Fruit fly (Drosophila melanogaster) whole organism, embryonic: ENCODE results near the gene CG14277.

ENCODE experiments used
- Antp ChIP-seq: fragments of 200-800 bp; sonication (Bioruptor generic); optimal IDR thresholded peaks from 3 replicates; lab custom pipeline; 2016; ENCODE audit warnings: missing biosample characterization, missing genetic modification characterization
- Awh ChIP-seq: fragments of 200-800 bp; sonication (Bioruptor generic); IDR thresholded peaks from 2 replicates; pipeline ENCODE4, ENCODE4 v1.3.6; 2022; ENCODE audit warnings: missing biosample characterization, missing genetic modification characterization
- CG10147 ChIP-seq: fragments of 200-800 bp; sonication (Bioruptor generic); optimal IDR thresholded peaks from 2 replicates; lab custom pipeline; 2019; ENCODE audit warnings: missing biosample characterization, mild to moderate bottlenecking, missing genetic modification characterization, moderate library complexity
- CG11723 ChIP-seq: fragments of 200-800 bp; sonication (Bioruptor generic); optimal IDR thresholded peaks from 2 replicates; lab custom pipeline; 2017; ENCODE audit warnings: missing biosample characterization, mild to moderate bottlenecking, missing genetic modification characterization
- CG12155 ChIP-seq: fragments of 200-800 bp; sonication (Bioruptor generic); optimal IDR thresholded peaks from 3 replicates; lab custom pipeline; 2016; ENCODE audit warnings: missing biosample characterization, missing genetic modification characterization
- CG15269 ChIP-seq: fragments of 200-800 bp; sonication (Bioruptor generic); optimal IDR thresholded peaks from 2 replicates; lab custom pipeline; 2018; ENCODE audit warnings: missing biosample characterization, mild to moderate bottlenecking, missing genetic modification characterization, moderate library complexity
- CG15514 ChIP-seq: fragments of 200-800 bp; sonication (Bioruptor generic); optimal IDR thresholded peaks from 3 replicates; lab custom pipeline; 2017; ENCODE audit warnings: missing biosample characterization, missing genetic modification characterization, mild to moderate bottlenecking, moderate library complexity, missing genetic modification reagents
- CG1647 ChIP-seq: fragments of 200-800 bp; sonication (Bioruptor generic); optimal IDR thresholded peaks from 3 replicates; lab custom pipeline; 2016; ENCODE audit warnings: missing biosample characterization, missing genetic modification characterization
- CG1792 ChIP-seq: fragments of 200-800 bp; sonication (Bioruptor generic); optimal IDR thresholded peaks from 2 replicates; lab custom pipeline; 2016; ENCODE audit warnings: missing biosample characterization, missing genetic modification characterization
- CG18619 ChIP-seq: fragments of 200-800 bp; sonication (Bioruptor generic); optimal IDR thresholded peaks from 3 replicates; lab custom pipeline; 2017; ENCODE audit warnings: missing biosample characterization, mild to moderate bottlenecking, missing genetic modification characterization
- CG7963 ChIP-seq: fragments of 200-800 bp; sonication (Bioruptor generic); IDR thresholded peaks from 3 replicates; pipeline ENCODE4 v1.3.6; 2022; ENCODE audit warnings: missing biosample characterization, missing genetic modification characterization; ENCODE audit not compliant: partially characterized antibody
- CG8290 ChIP-seq, 3 experiments: fragments of 200-800 bp; sonication (Bioruptor generic); optimal IDR thresholded peaks; 2 replicates each; lab custom pipeline; 2016 to 2019; ENCODE audit warnings: missing biosample characterization in 3 of 3, missing genetic modification characterization in 3 of 3, mild to moderate bottlenecking in 2 of 3, moderate library complexity in 1 of 3
- CkIIα-i1 ChIP-seq: fragments of 200-800 bp; sonication (Bioruptor generic); IDR thresholded peaks from 2 replicates; pipeline ENCODE4 v1.3.6; 2022; ENCODE audit warnings: missing biosample characterization, missing genetic modification characterization
- Dip2 ChIP-seq: fragments of 200-800 bp; sonication (Bioruptor generic); IDR thresholded peaks from 2 replicates; pipeline ENCODE4 v1.3.6; 2022; ENCODE audit warnings: missing biosample characterization, missing genetic modification characterization
- E2f1 ChIP-seq: fragments of 200-800 bp; sonication (Bioruptor generic); IDR thresholded peaks from 2 replicates; pipeline ENCODE4 v1.3.6; 2022; ENCODE audit warnings: missing biosample characterization, missing genetic modification characterization
- ERR ChIP-seq: fragments of 200-800 bp; sonication (Bioruptor generic); optimal IDR thresholded peaks from 2 replicates; lab custom pipeline; 2016; ENCODE audit warnings: missing biosample characterization, missing genetic modification characterization
- GATAe ChIP-seq: fragments of 200-800 bp; sonication (Bioruptor generic); conservative IDR thresholded peaks from 2 replicates; pipeline ENCODE4 v1.3.6; 2022; ENCODE audit warnings: missing biosample characterization, missing genetic modification characterization
- Gsc ChIP-seq: fragments of 200-800 bp; sonication (Bioruptor generic); IDR thresholded peaks from 2 replicates; pipeline ENCODE4 v1.3.6; 2022; ENCODE audit warnings: missing biosample characterization, missing genetic modification characterization
- HLH54F ChIP-seq: fragments of 200-800 bp; sonication (Bioruptor generic); optimal IDR thresholded peaks from 3 replicates; lab custom pipeline; 2016; ENCODE audit warnings: missing biosample characterization, missing genetic modification characterization
- Hr51 ChIP-seq, 2 experiments: fragments of 200-800 bp; sonication (Bioruptor generic); optimal IDR thresholded peaks; 2 replicates in 1 of 2; 3 replicates in 1 of 2; lab custom pipeline; 2016 to 2018; ENCODE audit warnings: missing biosample characterization in 2 of 2, missing genetic modification characterization in 2 of 2, mild to moderate bottlenecking in 1 of 2, moderate library complexity in 1 of 2
- Hr78 ChIP-seq, 2 experiments: fragments of 200-800 bp in 1 of 2; fragments of >200 bp in 1 of 2; sonication (Bioruptor generic) in 1 of 2; optimal IDR thresholded peaks; 2 replicates each; lab custom pipeline; 2017 to 2019; ENCODE audit warnings: missing biosample characterization in 2 of 2, missing genetic modification characterization in 2 of 2, mild to moderate bottlenecking in 1 of 2, moderate library complexity in 1 of 2
- Lim3 ChIP-seq: fragments of 200-800 bp; sonication (Bioruptor generic); IDR thresholded peaks from 2 replicates; pipeline ENCODE4 v1.3.6; 2022; ENCODE audit warnings: missing biosample characterization, missing genetic modification characterization
- Meics ChIP-seq: fragments of 200-800 bp; sonication (Bioruptor generic); optimal IDR thresholded peaks from 2 replicates; lab custom pipeline; 2017; ENCODE audit warnings: missing biosample characterization, mild to moderate bottlenecking, missing genetic modification characterization
- Myb ChIP-seq: fragments of 200-800 bp; sonication (Bioruptor generic); optimal IDR thresholded peaks from 2 replicates; lab custom pipeline; 2016; ENCODE audit warnings: missing biosample characterization, missing genetic modification characterization
- Sox102F ChIP-seq: fragments of 200-800 bp; sonication (Bioruptor generic); optimal IDR thresholded peaks from 2 replicates; lab custom pipeline; 2018; ENCODE audit warnings: missing biosample characterization, mild to moderate bottlenecking, missing genetic modification characterization, moderate library complexity
- Sry-δ ChIP-seq: fragments of 200-800 bp; sonication (Bioruptor generic); optimal IDR thresholded peaks from 2 replicates; lab custom pipeline; 2016; ENCODE audit warnings: missing biosample characterization, missing genetic modification characterization
- Ssrp ChIP-seq: fragments of 200-800 bp; sonication (Bioruptor generic); optimal IDR thresholded peaks from 2 replicates; lab custom pipeline; 2018; ENCODE audit warnings: missing biosample characterization, mild to moderate bottlenecking, missing genetic modification characterization, moderate library complexity
- Taf1 ChIP-seq: fragments of 200-800 bp; sonication (Bioruptor generic); IDR thresholded peaks from 2 replicates; pipeline ENCODE4 v1.3.6; 2022; ENCODE audit warnings: missing biosample characterization, missing genetic modification characterization
- Vsx1 ChIP-seq: fragments of 200-800 bp; sonication (Bioruptor generic); optimal IDR thresholded peaks from 2 replicates; lab custom pipeline; 2017; ENCODE audit warnings: missing biosample characterization, mild to moderate bottlenecking, missing genetic modification characterization, missing genetic modification reagents
- aop ChIP-seq: fragments of 200-800 bp; sonication (Bioruptor generic); IDR thresholded peaks from 2 replicates; pipeline ENCODE4 v1.3.6; 2022; ENCODE audit warnings: missing biosample characterization, missing genetic modification characterization
- bbx ChIP-seq: fragments of 200-800 bp; sonication (Bioruptor generic); IDR thresholded peaks from 2 replicates; pipeline ENCODE4 v1.3.6; 2022; ENCODE audit warnings: missing biosample characterization, missing genetic modification characterization; ENCODE audit not compliant: partially characterized antibody
- bcd ChIP-seq: fragments of 200-800 bp; sonication (Bioruptor generic); optimal IDR thresholded peaks from 2 replicates; lab custom pipeline; 2017; ENCODE audit warnings: missing biosample characterization, mild to moderate bottlenecking, missing genetic modification characterization
- bowl ChIP-seq: fragments of 200-800 bp; sonication (Bioruptor generic); IDR thresholded peaks from 2 replicates; pipeline ENCODE4 v1.3.6; 2022; ENCODE audit warnings: missing biosample characterization, missing genetic modification characterization
- bsh ChIP-seq, 2 experiments: fragments of 200-800 bp; sonication (Bioruptor generic); optimal IDR thresholded peaks; 2 replicates each; lab custom pipeline; 2017 to 2018; ENCODE audit warnings: mild to moderate bottlenecking in 2 of 2, missing biosample characterization in 2 of 2, missing genetic modification characterization in 2 of 2, moderate library complexity in 1 of 2
- fru ChIP-seq: fragments of >200 bp; optimal IDR thresholded peaks from 2 replicates; lab custom pipeline; 2017
- ftz-f1 ChIP-seq: fragments of 200-800 bp; sonication (Bioruptor generic); optimal IDR thresholded peaks from 2 replicates; lab custom pipeline; 2016; ENCODE audit warnings: missing biosample characterization, missing genetic modification characterization
- gce ChIP-seq: fragments of 200-800 bp; sonication (Bioruptor generic); IDR thresholded peaks from 3 replicates; pipeline ENCODE4 v1.3.6; 2022; ENCODE audit warnings: missing biosample characterization, missing genetic modification characterization
- ind ChIP-seq: fragments of 200-800 bp; sonication (Bioruptor generic); optimal IDR thresholded peaks from 3 replicates; lab custom pipeline; 2016; ENCODE audit warnings: missing biosample characterization, missing genetic modification characterization
- inv ChIP-seq: fragments of 200-800 bp; sonication (Bioruptor generic); IDR thresholded peaks from 2 replicates; pipeline ENCODE4 v1.3.6; 2022; ENCODE audit warnings: missing biosample characterization, missing genetic modification characterization; ENCODE audit not compliant: partially characterized antibody
- lab ChIP-seq: fragments of 200-800 bp; sonication (Bioruptor generic); optimal IDR thresholded peaks from 3 replicates; lab custom pipeline; 2017; ENCODE audit warnings: missing biosample characterization, missing genetic modification characterization, mild to moderate bottlenecking, moderate library complexity, missing genetic modification reagents
- lbe ChIP-seq: fragments of 200-800 bp; sonication (Bioruptor generic); optimal IDR thresholded peaks from 2 replicates; lab custom pipeline; 2016; ENCODE audit warnings: missing biosample characterization, mild to moderate bottlenecking, missing genetic modification characterization
- onecut ChIP-seq: fragments of 200-800 bp; sonication (Bioruptor generic); IDR thresholded peaks from 2 replicates; pipeline ENCODE4 v1.3.6; 2022; ENCODE audit warnings: missing biosample characterization, missing genetic modification characterization
- pfk ChIP-seq: fragments of 200-800 bp; sonication (Bioruptor generic); optimal IDR thresholded peaks from 2 replicates; lab custom pipeline; 2018; ENCODE audit warnings: missing biosample characterization, mild to moderate bottlenecking, missing genetic modification characterization, moderate library complexity
- pho ChIP-seq: fragments of 200-800 bp; sonication (Bioruptor generic); optimal IDR thresholded peaks from 2 replicates; lab custom pipeline; 2016; ENCODE audit warnings: missing biosample characterization, missing genetic modification characterization
- psq ChIP-seq: fragments of 200-800 bp; sonication (Bioruptor generic); optimal IDR thresholded peaks from 2 replicates; lab custom pipeline; 2017; ENCODE audit warnings: missing biosample characterization, missing genetic modification characterization
- pum ChIP-seq: fragments of 200-800 bp; sonication (Bioruptor generic); optimal IDR thresholded peaks from 2 replicates; lab custom pipeline; 2016; ENCODE audit warnings: missing biosample characterization, missing genetic modification characterization
- ro ChIP-seq: fragments of 200-800 bp; sonication (Bioruptor generic); IDR thresholded peaks from 2 replicates; pipeline ENCODE4 v1.3.6; 2022; ENCODE audit warnings: missing biosample characterization, missing genetic modification characterization
- tap ChIP-seq: fragments of 200-800 bp; optimal IDR thresholded peaks from 3 replicates; lab custom pipeline; 2019; ENCODE audit warnings: missing biosample characterization, mild to moderate bottlenecking, missing genetic modification characterization, moderate library complexity
- tll ChIP-seq, 2 experiments: fragments of 200-800 bp in 1 of 2; fragments of >200 bp in 1 of 2; sonication (Bioruptor generic) in 1 of 2; optimal IDR thresholded peaks; 2 replicates each; lab custom pipeline; 2017 to 2019; ENCODE audit warnings: missing biosample characterization in 2 of 2, missing genetic modification characterization in 2 of 2, mild to moderate bottlenecking in 1 of 2, moderate library complexity in 1 of 2

Gene CG14277

dm6 chr2L:8274958-8275584 lies 32.8 kb downstream of the CG14277 start (continued):
- TF ChIP-seq CG15514 (GFP tag; lab: Kevin White, UChicago), result no peak
- peak; percentile 39 for TF ChIP-seq ind (GFP tag; lab: Kevin White, UChicago)
- peak; percentile 21 for TF ChIP-seq CG8290 (GFP tag; optimal IDR thresholded peaks at IDR 0.05; lab: Kevin White, UChicago)
- TF ChIP-seq CG8290 (tag; optimal IDR thresholded peaks at IDR 0.05; lab: Kevin White, UChicago), result no peak
- peak; percentile 74 for TF ChIP-seq CG15269 (tag; lab: Kevin White, UChicago)
- no peak for TF ChIP-seq Gsc (GFP tag; lab: Robert Waterston, UW)
- no peak for TF ChIP-seq CkIIα-i1
- TF ChIP-seq Hr51 (GFP tag; optimal IDR thresholded peaks at IDR 0.05; lab: Kevin White, UChicago), result peak in 1 of 2 experiments; percentile 69
- peak; percentile 53 for TF ChIP-seq bcd (GFP tag; lab: Kevin White, UChicago)
- no peak for TF ChIP-seq bowl (GFP tag; lab: Robert Waterston, UW)
- no peak for TF ChIP-seq CG1792 (GFP tag; lab: Kevin White, UChicago)
- TF ChIP-seq CG18619 (GFP tag; lab: Kevin White, UChicago), result peak; percentile 40
- no peak for TF ChIP-seq ftz-f1 (GFP tag; lab: Kevin White, UChicago)
- TF ChIP-seq CG11723 (GFP tag; lab: Kevin White, UChicago), result peak; percentile 14
- peak in 1 of 2 experiments; percentile 17 for TF ChIP-seq Hr78 (GFP tag; optimal IDR thresholded peaks at IDR 0.05; lab: Kevin White, UChicago)
- TF ChIP-seq bbx, result no peak
- 0 out of 2 replicates have a peak, but pooled peaks have one; percentile 35 for TF ChIP-seq Awh (GFP tag; lab: Robert Waterston, UW)
- peak; percentile 63 for TF ChIP-seq tap (tag; lab: Kevin White, UChicago)
- no peak for TF ChIP-seq aop (GFP tag; lab: Robert Waterston, UW)
- no peak for TF ChIP-seq psq (GFP tag; lab: Kevin White, UChicago)
- TF ChIP-seq Myb (GFP tag; lab: Kevin White, UChicago), result no peak
- TF ChIP-seq fru, result no peak
- TF ChIP-seq ro (GFP tag; lab: Robert Waterston, UW), result no peak
- TF ChIP-seq CG10147 (GFP tag; lab: Kevin White, UChicago), result peak; percentile 57
- no peak for TF ChIP-seq pum (GFP tag; lab: Kevin White, UChicago)
- TF ChIP-seq onecut (GFP tag; lab: Robert Waterston, UW), result peak; percentile 47
- no peak for TF ChIP-seq CG7963 (GFP tag; lab: Robert Waterston, UW)
- TF ChIP-seq Taf1 (GFP tag; lab: Robert Waterston, UW), result no peak
- peak; percentile 76 for TF ChIP-seq Ssrp (tag; lab: Kevin White, UChicago)
- no peak for TF ChIP-seq Sry-δ (GFP tag; lab: Kevin White, UChicago)
- TF ChIP-seq lab (GFP tag; lab: Kevin White, UChicago), result peak; percentile 67
- TF ChIP-seq Dip2, result no peak
- TF ChIP-seq ERR, result no peak
- TF ChIP-seq GATAe (GFP tag; lab: Robert Waterston, UW), result no peak
- TF ChIP-seq gce, result no peak
- peak; percentile 76 for TF ChIP-seq Sox102F (GFP tag; lab: Kevin White, UChicago)
- no peak for TF ChIP-seq inv (GFP tag; lab: Robert Waterston, UW)
- no peak for TF ChIP-seq Lim3 (GFP tag; lab: Robert Waterston, UW)
- TF ChIP-seq CG12155 (GFP tag; lab: Kevin White, UChicago), result peak; percentile 12
- TF ChIP-seq Vsx1, result peak; percentile 6
- TF ChIP-seq tll (GFP tag; optimal IDR thresholded peaks at IDR 0.05; lab: Kevin White, UChicago), result peak in 1 of 2 experiments; percentile 83
- TF ChIP-seq Antp (GFP tag; lab: Kevin White, UChicago), result no peak
- TF ChIP-seq pfk, result no peak
- peak in 1 of 2 experiments; percentile 85 for TF ChIP-seq bsh (GFP tag; optimal IDR thresholded peaks at IDR 0.05; lab: Kevin White, UChicago)
- TF ChIP-seq pho (GFP tag; lab: Kevin White, UChicago), result peak; percentile 7
- TF ChIP-seq HLH54F, result no peak
- peak; percentile 44 for TF ChIP-seq Meics (GFP tag; lab: Kevin White, UChicago)
- TF ChIP-seq E2f1 (GFP tag; lab: Robert Waterston, UW), result peak; percentile 37; the same call in 1 of the 2 replicates
- TF ChIP-seq CG1647 (GFP tag; lab: Kevin White, UChicago), result no peak
- no peak for TF ChIP-seq lbe (GFP tag; lab: Kevin White, UChicago)
